Fruit fly (Drosophila melanogaster) whole organism, adult: ENCODE measurements around the gene CG9386.

Experiments used
- CG12768 ChIP-seq: fragments of 200-800 bp; sonication (Bioruptor generic); optimal IDR thresholded peaks from 2 replicates; lab custom pipeline; 2017; ENCODE audit warnings: missing biosample characterization, missing genetic modification characterization, mild to moderate bottlenecking, moderate library complexity, missing genetic modification reagents
- CG1620 ChIP-seq: fragments of 200-800 bp; sonication (Bioruptor generic); optimal IDR thresholded peaks from 2 replicates; lab custom pipeline; 2016; ENCODE audit warnings: missing biosample characterization, missing genetic modification characterization
- CG33017 ChIP-seq: fragments of 200-800 bp; sonication (Bioruptor generic); optimal IDR thresholded peaks from 2 replicates; lab custom pipeline; 2018; ENCODE audit warnings: missing biosample characterization, mild to moderate bottlenecking, missing genetic modification characterization, moderate library complexity
- CG5204 ChIP-seq: fragments of 200-800 bp; sonication (Bioruptor generic); optimal IDR thresholded peaks from 2 replicates; lab custom pipeline; 2016; ENCODE audit warnings: missing biosample characterization, missing genetic modification characterization
- bab1 ChIP-seq: fragments of 200-800 bp; sonication (Bioruptor generic); optimal IDR thresholded peaks from 3 replicates; lab custom pipeline; 2019; ENCODE audit warnings: missing biosample characterization, mild to moderate bottlenecking, missing genetic modification characterization, moderate library complexity
- pad ChIP-seq: fragments of 200-800 bp; sonication (Bioruptor generic); optimal IDR thresholded peaks from 3 replicates; lab custom pipeline; 2017; ENCODE audit warnings: missing biosample characterization, missing genetic modification characterization, mild to moderate bottlenecking, moderate library complexity, missing genetic modification reagents

DNA sequence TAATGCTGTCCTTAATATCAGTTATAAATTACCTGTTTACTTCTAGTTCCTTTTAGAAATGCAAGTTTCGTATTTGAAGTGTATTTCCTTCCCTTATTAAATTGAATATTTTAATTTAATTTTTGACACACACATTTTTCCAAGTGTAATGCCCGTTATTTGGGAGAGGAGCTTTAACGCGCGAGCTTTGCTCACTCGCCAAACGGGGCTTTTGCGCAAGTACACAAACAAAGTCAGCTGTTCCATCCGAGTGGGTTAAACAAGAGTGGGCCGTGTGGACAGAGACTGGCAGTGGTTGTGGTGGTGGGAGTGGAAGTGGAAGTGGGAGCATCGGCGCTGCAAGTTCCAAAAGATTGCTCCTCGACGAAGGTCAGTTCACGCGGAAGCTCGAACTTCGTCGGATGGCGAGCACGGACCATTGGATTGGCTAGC is 25.9 kb upstream of the CG9386 start, which contains the start of gene CG8301:
- TF ChIP-seq CG5204 (GFP tag; lab: Kevin White, UChicago) (no peak), CG33017 (tag; lab: Kevin White, UChicago) (peak; percentile 29), pad (no peak), CG1620 (GFP tag; lab: Kevin White, UChicago) (peak; percentile 0), CG12768 (peak; percentile 36), bab1 (GFP tag; lab: Kevin White, UChicago) (peak; percentile 61)
